Worm (Caenorhabditis elegans) whole organism, early embryonic: Measurements from ENCODE around the gene W03D2.9.

Experiments used
- F13C5.2 ChIP-seq: sonication (generic microtip); optimal IDR thresholded peaks from 2 replicates; lab custom pipeline; 2017; ENCODE audit warnings: mild to moderate bottlenecking, missing genetic modification characterization, inconsistent platforms, missing compliant biosample characterization
- ama-1 ChIP-seq: fragments of 150-350 bp; optimal IDR thresholded peaks from 2 replicates; lab custom pipeline; 2014
- flt-1 ChIP-seq: fragments of 200-800 bp; sonication (Bioruptor generic); IDR thresholded peaks from 2 replicates; pipeline ENCODE4 v1.3.6; 2022; ENCODE audit warnings: missing genetic modification characterization, missing compliant biosample characterization

- TF ChIP-seq F13C5.2 (tag; lab: Kevin White, UChicago) = no peak
- no peak for TF ChIP-seq ama-1 (lab: Kevin White, UChicago)
- no peak for TF ChIP-seq flt-1 (GFP tag; lab: Robert Waterston, UW)
Observed at ce11 chrIV:4084109-4084508, 9.6 kb upstream of the W03D2.9 start, which contains the start of gene C35B1.5.
